Fruit fly (Drosophila melanogaster) whole organism: ENCODE data around the gene CG14551.

Source experiments
- CG8478 ChIP-seq: fragments of >200 bp; optimal IDR thresholded peaks from 2 replicates; lab custom pipeline; 2018; ENCODE audit warnings: inconsistent platforms
- Dll ChIP-seq: fragments of >200 bp; optimal IDR thresholded peaks from 2 replicates; lab custom pipeline; 2017
- EcR ChIP-seq, 2 experiments: fragments of >200 bp; optimal IDR thresholded peaks; 2 replicates each; lab custom pipeline; 2017; ENCODE audit warnings: missing biosample characterization in 2 of 2, missing genetic modification characterization in 2 of 2, missing genetic modification reagents in 2 of 2
- pan ChIP-seq: fragments of >200 bp; optimal IDR thresholded peaks from 2 replicates; lab custom pipeline; 2017
- psq ChIP-seq: fragments of >200 bp; optimal IDR thresholded peaks from 2 replicates; lab custom pipeline; 2017
- usp ChIP-seq: fragments of >200 bp; optimal IDR thresholded peaks from 2 replicates; lab custom pipeline; 2017; ENCODE audit warnings: missing biosample characterization, missing genetic modification characterization, mixed read lengths

CG14551 gene

DNA sequence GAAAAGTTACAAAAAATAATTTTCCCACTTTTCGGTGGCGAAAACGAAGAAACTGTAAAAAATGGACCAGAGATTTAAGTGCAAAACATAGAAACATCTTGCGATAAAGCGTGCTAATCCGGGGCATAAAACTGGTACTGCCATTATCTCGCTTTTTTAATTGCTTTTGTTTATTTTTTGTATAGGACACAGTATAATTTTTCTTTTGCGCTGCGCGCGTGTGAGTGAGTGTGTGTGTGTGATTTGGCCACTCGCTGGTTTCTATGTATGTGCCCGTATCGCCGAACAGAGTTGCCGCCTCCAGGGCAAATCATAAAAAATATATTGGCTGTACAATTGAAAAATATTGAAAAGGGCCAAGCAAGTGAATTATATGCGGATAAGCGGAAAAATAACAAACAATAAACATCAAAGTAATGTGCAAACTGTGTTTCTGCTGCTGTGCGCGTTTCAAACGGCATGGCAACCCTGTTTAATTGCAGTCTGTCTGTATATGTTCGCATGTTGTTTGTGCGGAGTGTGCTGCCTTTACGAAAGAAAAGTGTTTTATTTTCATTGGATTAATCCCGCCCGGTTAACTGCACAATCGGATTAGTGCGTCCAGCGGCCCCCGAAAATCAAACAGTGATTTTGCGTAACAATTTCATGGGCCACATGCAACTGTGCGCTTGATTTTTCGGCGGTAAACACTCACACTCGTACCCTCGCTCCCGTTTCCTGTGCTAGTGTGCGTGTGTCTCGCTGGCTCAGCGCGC is 20.5 kb downstream of the CG14551 start:
- peak; percentile 69 for TF ChIP-seq CG8478 (lab: Kevin White, UChicago)
- TF ChIP-seq psq (lab: Kevin White, UChicago): no peak
- TF ChIP-seq EcR (GFP tag; optimal IDR thresholded peaks at IDR 0.05; lab: Kevin White, UChicago): no peak

- TF ChIP-seq psq (lab: Kevin White, UChicago): no peak
- no peak for TF ChIP-seq EcR (GFP tag; optimal IDR thresholded peaks at IDR 0.05; lab: Kevin White, UChicago)
- TF ChIP-seq CG8478 (lab: Kevin White, UChicago): no peak
- peak; percentile 78 for TF ChIP-seq Dll (lab: Kevin White, UChicago)
- TF ChIP-seq usp (GFP tag; lab: Kevin White, UChicago): no peak
Measured at dm6 chr3R:26041417-26042101, 21.3 kb downstream of the CG14551 start, which contains the start of gene gro. Gene gro, plus strand, starts transcription at chr3R:26041736.

DNA sequence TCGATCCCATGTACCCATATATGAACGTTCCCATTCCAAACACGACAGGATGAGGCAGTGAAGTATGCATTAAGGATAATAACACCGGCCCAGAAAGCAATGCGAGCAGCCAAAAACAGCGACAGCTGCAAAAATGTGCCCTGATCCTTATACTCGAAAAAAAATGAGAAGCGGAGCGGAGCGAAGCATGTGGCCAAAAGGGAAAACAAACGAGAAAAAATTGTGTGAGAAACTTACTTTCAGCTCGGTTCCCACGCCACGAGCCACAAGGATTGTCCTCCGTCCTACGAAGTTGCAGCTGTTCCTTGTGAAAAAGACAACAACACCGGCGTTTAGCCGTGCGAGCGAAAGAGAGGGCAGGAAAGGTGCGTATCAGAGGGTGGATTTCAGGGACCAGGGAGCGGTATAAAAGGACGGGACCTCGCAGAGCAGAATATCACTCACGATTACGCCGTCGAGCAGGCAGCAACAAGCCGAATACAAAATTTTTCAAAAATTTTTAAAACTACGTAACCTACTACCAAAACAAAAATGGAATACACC is 22.9 kb downstream of the CG14551 start:
- TF ChIP-seq Dll (lab: Kevin White, UChicago) (no peak), EcR (GFP tag; optimal IDR thresholded peaks at IDR 0.05; lab: Kevin White, UChicago) (no peak), CG8478 (lab: Kevin White, UChicago) (no peak), pan (lab: Kevin White, UChicago) (no peak), psq (lab: Kevin White, UChicago) (no peak), usp (GFP tag; lab: Kevin White, UChicago) (no peak)

DNA sequence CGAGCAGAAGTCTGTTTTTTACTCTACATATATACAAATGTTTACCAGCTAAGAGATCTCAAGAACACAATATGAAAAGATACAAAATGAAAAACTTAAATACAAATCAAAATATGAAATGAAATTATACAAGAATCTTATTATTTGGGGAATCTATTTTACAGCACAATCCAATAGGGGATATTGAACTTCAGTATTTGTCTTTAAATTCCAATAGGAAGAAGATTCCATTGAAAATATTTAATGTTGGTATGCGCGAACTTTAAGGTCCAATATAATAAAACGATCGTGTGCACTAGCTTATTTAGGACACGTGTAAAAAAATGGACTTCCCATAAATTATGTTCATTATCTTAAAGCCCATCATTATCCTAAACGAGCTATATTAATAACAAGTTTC is 24.9 kb downstream of the CG14551 start:
- TF ChIP-seq psq (lab: Kevin White, UChicago): no peak
- TF ChIP-seq EcR (GFP tag; optimal IDR thresholded peaks at IDR 0.05; lab: Kevin White, UChicago): no peak
- TF ChIP-seq usp (GFP tag; lab: Kevin White, UChicago): no peak
- no peak for TF ChIP-seq pan (lab: Kevin White, UChicago)
- no peak for TF ChIP-seq Dll (lab: Kevin White, UChicago)
- no peak for TF ChIP-seq CG8478 (lab: Kevin White, UChicago)

dm6 chr3R:26036153-26037144 is 26.4 kb downstream of the CG14551 start:
- TF ChIP-seq Dll (lab: Kevin White, UChicago): peak; percentile 65
- no peak for TF ChIP-seq CG8478 (lab: Kevin White, UChicago)

- TF ChIP-seq pan (lab: Kevin White, UChicago): no peak
Measured at dm6 chr3R:26035369-26035656, 27.5 kb downstream of the CG14551 start.

DNA sequence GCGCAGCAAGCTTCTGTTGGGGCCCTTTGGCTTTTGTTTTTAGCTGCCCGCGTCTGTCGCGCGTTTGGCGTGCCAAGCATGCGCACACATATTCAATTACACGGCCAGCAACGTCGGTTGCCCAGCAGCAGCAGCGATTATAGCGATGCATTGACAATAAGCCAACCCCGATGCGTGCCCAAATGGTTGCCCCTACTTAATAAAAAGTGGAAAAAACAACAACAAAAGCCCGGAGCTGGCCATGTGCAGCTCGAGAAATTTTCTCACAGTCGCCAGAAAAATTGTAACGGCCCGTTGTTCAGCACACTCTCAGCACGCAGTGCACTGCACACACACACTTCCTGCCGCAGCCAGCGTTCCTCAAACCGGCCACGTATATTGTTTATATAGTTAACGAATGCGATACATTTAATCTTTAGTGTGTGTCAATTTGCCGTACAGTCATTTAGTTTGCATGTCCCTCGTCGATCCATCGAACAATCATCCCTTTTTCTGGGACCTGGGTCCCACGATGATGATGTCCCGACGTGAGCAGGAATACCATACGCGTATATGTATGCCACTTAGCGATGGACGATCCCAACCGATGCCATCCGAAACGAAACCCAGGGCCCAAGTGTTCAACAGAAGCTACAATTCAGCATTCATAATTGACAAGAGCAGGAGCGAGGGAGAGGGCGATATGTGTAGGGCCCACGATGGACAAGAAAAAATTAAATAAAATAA is 28.0 kb downstream of the CG14551 start:
- TF ChIP-seq EcR (GFP tag; optimal IDR thresholded peaks at IDR 0.05; lab: Kevin White, UChicago): no peak
- TF ChIP-seq Dll (lab: Kevin White, UChicago): no peak
- no peak for TF ChIP-seq pan (lab: Kevin White, UChicago)
- no peak for TF ChIP-seq usp (GFP tag; lab: Kevin White, UChicago)
- no peak for TF ChIP-seq CG8478 (lab: Kevin White, UChicago)
- TF ChIP-seq psq (lab: Kevin White, UChicago): no peak

dm6 chr3R:26032611-26033001 is 30.2 kb downstream of the CG14551 start:
- no peak for TF ChIP-seq usp (GFP tag; lab: Kevin White, UChicago)
- no peak for TF ChIP-seq CG8478 (lab: Kevin White, UChicago)

DNA sequence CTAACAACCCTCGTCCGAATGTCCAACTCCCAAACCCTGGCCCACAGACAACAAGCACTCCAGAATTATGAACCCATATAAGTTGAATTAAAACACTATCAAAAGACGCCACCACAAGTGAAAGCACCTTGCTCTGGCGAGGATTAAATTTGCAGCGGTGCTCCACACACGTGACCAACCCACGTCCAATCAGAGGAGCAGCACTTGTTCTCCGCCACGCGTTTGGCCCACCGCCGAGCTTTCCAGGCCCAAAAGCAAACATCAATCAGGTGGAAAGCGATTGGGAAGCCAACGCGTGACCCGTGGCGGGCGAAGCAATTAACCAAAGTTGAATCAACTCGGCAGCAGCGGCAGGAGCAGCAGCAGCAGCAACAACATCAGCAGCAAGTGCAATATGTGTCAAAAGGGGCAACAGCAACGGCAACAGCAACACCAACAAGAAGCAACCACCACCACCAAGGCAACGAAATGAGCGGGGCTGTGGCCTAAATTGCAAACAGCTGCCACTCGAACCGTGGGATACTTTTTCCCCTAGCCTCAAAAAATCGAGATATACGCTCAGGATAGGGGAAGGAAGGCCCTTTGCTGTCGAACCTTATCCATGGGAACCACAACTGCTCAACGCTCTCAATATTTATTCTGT is 30.7 kb downstream of the CG14551 start:
- TF ChIP-seq pan (lab: Kevin White, UChicago): no peak
- TF ChIP-seq usp (GFP tag; lab: Kevin White, UChicago): no peak
- no peak for TF ChIP-seq EcR (GFP tag; optimal IDR thresholded peaks at IDR 0.05; lab: Kevin White, UChicago)
- TF ChIP-seq CG8478 (lab: Kevin White, UChicago): no peak
- no peak for TF ChIP-seq psq (lab: Kevin White, UChicago)
- TF ChIP-seq Dll (lab: Kevin White, UChicago): no peak

- no peak for TF ChIP-seq usp (GFP tag; lab: Kevin White, UChicago)
- TF ChIP-seq CG8478 (lab: Kevin White, UChicago): no peak
- TF ChIP-seq Dll (lab: Kevin White, UChicago): no peak
- TF ChIP-seq EcR (GFP tag; optimal IDR thresholded peaks at IDR 0.05; lab: Kevin White, UChicago): no peak
- no peak for TF ChIP-seq pan (lab: Kevin White, UChicago)
- TF ChIP-seq psq (lab: Kevin White, UChicago): no peak
Measured at dm6 chr3R:26030562-26030961, 32.2 kb downstream of the CG14551 start.
